Worm (Caenorhabditis elegans) whole organism, late embryonic: ENCODE data around the gene pgam-5.

Experiments
- C08G9.2 ChIP-seq: sonication (generic microtip); optimal IDR thresholded peaks from 2 replicates; lab custom pipeline; 2016; ENCODE audit warnings: mild to moderate bottlenecking, missing genetic modification characterization, moderate library complexity, missing compliant biosample characterization
- ama-1 ChIP-seq: fragments of 150-350 bp; optimal IDR thresholded peaks from 2 replicates; lab custom pipeline; 2014
- dmd-4 ChIP-seq: sonication (generic microtip); optimal IDR thresholded peaks from 2 replicates; lab custom pipeline; 2016; ENCODE audit warnings: borderline replicate concordance, missing genetic modification characterization, missing compliant biosample characterization
- hlh-30 ChIP-seq: sonication (generic microtip); optimal IDR thresholded peaks from 2 replicates; lab custom pipeline; 2017; ENCODE audit warnings: antibody characterized with exemption, missing genetic modification characterization, missing compliant biosample characterization; ENCODE audit not compliant: insufficient read depth
- hlh-8 ChIP-seq: sonication (generic microtip); optimal IDR thresholded peaks from 2 replicates; lab custom pipeline; 2016; ENCODE audit warnings: missing genotype, missing genetic modification characterization, missing compliant biosample characterization
- lin-11 ChIP-seq: fragments of 200-800 bp; sonication (Bioruptor generic); optimal IDR thresholded peaks from 2 replicates; lab custom pipeline; 2018; ENCODE audit warnings: mild to moderate bottlenecking, missing genetic modification characterization, missing compliant biosample characterization
- pqm-1 ChIP-seq: sonication (generic microtip); optimal IDR thresholded peaks from 2 replicates; lab custom pipeline; 2016; ENCODE audit warnings: missing genetic modification characterization, missing compliant biosample characterization
- ref-2 ChIP-seq: sonication (generic microtip); optimal IDR thresholded peaks from 2 replicates; lab custom pipeline; 2016; ENCODE audit warnings: missing genetic modification characterization, missing compliant biosample characterization
- sdc-2 ChIP-seq: sonication (generic microtip); optimal IDR thresholded peaks from 2 replicates; lab custom pipeline; 2016; ENCODE audit warnings: missing genotype, missing genetic modification characterization, missing compliant biosample characterization
- ttx-3 ChIP-seq: sonication (generic microtip); optimal IDR thresholded peaks from 2 replicates; lab custom pipeline; 2016; ENCODE audit warnings: missing genetic modification reagents, missing genetic modification characterization, missing compliant biosample characterization
- unc-86 ChIP-seq: sonication (generic microtip); optimal IDR thresholded peaks from 2 replicates; lab custom pipeline; 2016; ENCODE audit warnings: missing genetic modification characterization, missing compliant biosample characterization

DNA sequence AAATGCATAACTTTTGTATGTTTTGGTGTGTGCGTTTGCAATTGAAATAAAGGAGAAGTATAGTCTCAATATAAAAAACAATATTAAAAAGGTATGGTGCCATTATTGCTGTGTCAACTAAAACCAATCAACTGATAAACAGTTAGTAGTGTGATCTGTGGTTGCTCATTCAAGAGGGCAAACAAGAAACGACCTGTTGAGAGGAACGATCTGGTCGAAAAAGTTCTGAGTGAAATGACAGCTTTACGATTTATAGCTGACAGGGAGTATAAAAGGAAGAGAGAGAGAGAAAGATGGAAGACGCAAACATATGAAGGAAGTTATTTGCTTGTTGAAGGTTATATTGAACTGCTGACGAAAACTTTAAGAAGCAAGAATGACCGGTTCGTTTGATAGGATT is 40.6 kb downstream of the pgam-5 start:
- TF ChIP-seq lin-11 (tag; lab: Kevin White, UChicago): no peak
- TF ChIP-seq dmd-4 (tag; lab: Kevin White, UChicago): no peak
- no peak for TF ChIP-seq ref-2 (tag; lab: Kevin White, UChicago)
- no peak for TF ChIP-seq pqm-1 (tag; lab: Kevin White, UChicago)
- TF ChIP-seq ttx-3: no peak
- no peak for TF ChIP-seq hlh-30 (tag; lab: Kevin White, UChicago)
- no peak for TF ChIP-seq sdc-2
- no peak for TF ChIP-seq ama-1 (lab: Kevin White, UChicago)
- TF ChIP-seq C08G9.2: no peak
- TF ChIP-seq unc-86 (tag; lab: Kevin White, UChicago): no peak
- no peak for TF ChIP-seq hlh-8 (tag; lab: Kevin White, UChicago)
